Worm (Caenorhabditis elegans) whole organism, L4 larva: Measurements from ENCODE around the gene F40G12.2.

Experiments
- R02D3.7 ChIP-seq: fragments of 150-350 bp; sonication (generic microtip); optimal IDR thresholded peaks from 3 replicates; lab custom pipeline; 2014; ENCODE audit warnings: missing biosample characterization, missing genetic modification characterization
- daf-19 ChIP-seq: fragments of 200-800 bp; sonication (Bioruptor generic); conservative IDR thresholded peaks from 2 replicates; pipeline ENCODE4 v1.3.6; 2022; ENCODE audit warnings: missing genetic modification characterization, missing compliant biosample characterization
- dpl-1 ChIP-seq: fragments of 150-350 bp; optimal IDR thresholded peaks from 2 replicates; lab custom pipeline; 2014; ENCODE audit warnings: missing biosample characterization, missing genetic modification reagents, missing genetic modification characterization
- egl-27 ChIP-seq: sonication (generic microtip); optimal IDR thresholded peaks from 3 replicates; lab custom pipeline; 2017; ENCODE audit warnings: missing biosample characterization, missing genetic modification reagents, missing genetic modification characterization
- lin-39 ChIP-seq: fragments of 150-350 bp; optimal IDR thresholded peaks from 2 replicates; lab custom pipeline; 2014; ENCODE audit warnings: missing biosample characterization, missing genetic modification reagents, missing genetic modification characterization
- mep-1 ChIP-seq: fragments of 150-350 bp; sonication (generic microtip); optimal IDR thresholded peaks from 3 replicates; lab custom pipeline; 2014; ENCODE audit warnings: missing biosample characterization, missing genetic modification characterization
- nhr-11 ChIP-seq: fragments of 150-350 bp; optimal IDR thresholded peaks from 2 replicates; lab custom pipeline; 2014; ENCODE audit warnings: missing biosample characterization, missing genetic modification characterization
- nhr-48 ChIP-seq: sonication (generic microtip); optimal IDR thresholded peaks from 2 replicates; lab custom pipeline; 2016; ENCODE audit warnings: mild to moderate bottlenecking, missing genetic modification characterization, missing compliant biosample characterization
- nhr-77 ChIP-seq: fragments of 150-350 bp; optimal IDR thresholded peaks from 2 replicates; lab custom pipeline; 2014; ENCODE audit warnings: missing biosample characterization, missing genetic modification characterization
- unc-130 ChIP-seq: sonication (generic microtip); optimal IDR thresholded peaks from 2 replicates; lab custom pipeline; 2016; ENCODE audit warnings: missing genetic modification reagents, missing genetic modification characterization, missing compliant biosample characterization
- zfp-3 ChIP-seq: fragments of 200-800 bp; sonication (Bioruptor generic); conservative IDR thresholded peaks from 2 replicates; pipeline ENCODE4 v1.3.6; 2022; ENCODE audit warnings: missing genetic modification reagents, missing genetic modification characterization, missing compliant biosample characterization

- no peak for TF ChIP-seq unc-130 (GFP tag; lab: Kevin White, UChicago)
- no peak for TF ChIP-seq lin-39 (tag; lab: Kevin White, UChicago)
- TF ChIP-seq R02D3.7 (tag; lab: Kevin White, UChicago) = no peak
- TF ChIP-seq nhr-77 (tag; lab: Kevin White, UChicago) = no peak
- no peak for TF ChIP-seq zfp-3
- TF ChIP-seq nhr-48 (tag; lab: Kevin White, UChicago) = no peak
- no peak for TF ChIP-seq egl-27 (tag; lab: Kevin White, UChicago)
- TF ChIP-seq mep-1 (tag; lab: Kevin White, UChicago) = no peak
- no peak for TF ChIP-seq dpl-1
- no peak for TF ChIP-seq daf-19 (GFP tag; lab: Robert Waterston, UW)
- no peak for TF ChIP-seq nhr-11 (tag; lab: Kevin White, UChicago)
These were observed 6.5 kb downstream of the F40G12.2 start, which contains the start of gene K02E11.7 for ce11 chrV:14254221-14254620.
